Worm (Caenorhabditis elegans) whole organism, late embryonic: ENCODE results near the gene F20A1.6.

Source experiments
- C38D4.7 ChIP-seq: fragments of 200-800 bp; sonication (Bioruptor generic); optimal IDR thresholded peaks from 2 replicates; lab custom pipeline; 2018; ENCODE audit warnings: mild to moderate bottlenecking, missing genetic modification characterization, moderate library complexity, missing compliant biosample characterization
- che-1 ChIP-seq: sonication (generic microtip); optimal IDR thresholded peaks from 2 replicates; lab custom pipeline; 2016; ENCODE audit warnings: mild to moderate bottlenecking, missing genetic modification characterization, missing compliant biosample characterization
- elt-4 ChIP-seq: sonication (generic microtip); optimal IDR thresholded peaks from 2 replicates; lab custom pipeline; 2016; ENCODE audit warnings: missing genetic modification characterization, missing compliant biosample characterization
- fkh-10 ChIP-seq: fragments of 150-350 bp; optimal IDR thresholded peaks from 2 replicates; lab custom pipeline; 2014; ENCODE audit warnings: missing biosample characterization, missing genetic modification reagents, missing genetic modification characterization
- gmeb-2 ChIP-seq: sonication (generic microtip); optimal IDR thresholded peaks from 2 replicates; lab custom pipeline; 2016; ENCODE audit warnings: missing genetic modification characterization, inconsistent platforms, missing compliant biosample characterization
- lin-11 ChIP-seq: fragments of 200-800 bp; sonication (Bioruptor generic); optimal IDR thresholded peaks from 2 replicates; lab custom pipeline; 2018; ENCODE audit warnings: mild to moderate bottlenecking, missing genetic modification characterization, missing compliant biosample characterization
- sox-4 ChIP-seq: sonication (generic microtip); optimal IDR thresholded peaks from 2 replicates; lab custom pipeline; 2017; ENCODE audit warnings: mild to moderate bottlenecking, missing genetic modification characterization, inconsistent platforms, missing compliant biosample characterization

DNA sequence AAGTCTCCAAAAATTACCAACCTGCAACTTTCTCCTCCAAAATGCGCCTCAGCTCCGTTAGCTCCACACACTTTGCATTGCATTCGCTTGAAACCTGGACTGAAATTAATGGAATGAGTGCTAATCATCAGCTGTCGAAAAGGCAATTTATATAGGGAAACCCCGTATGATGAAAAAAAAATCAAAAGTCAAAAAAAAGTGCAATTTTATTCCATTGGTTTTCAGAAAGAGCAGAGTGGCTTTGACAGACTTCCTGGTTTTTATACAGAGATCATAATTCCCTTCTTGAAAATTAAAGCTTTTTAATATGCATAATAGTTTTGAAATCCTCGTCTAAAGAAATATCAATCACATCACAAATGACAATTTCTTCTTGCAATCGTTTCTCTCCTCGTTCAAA, 39.3 kb downstream of the F20A1.6 start, which contains the start of gene nhr-139:
- TF ChIP-seq elt-4 (tag; lab: Kevin White, UChicago) (no peak), sox-4 (tag; lab: Kevin White, UChicago) (no peak), che-1 (tag; lab: Kevin White, UChicago) (no peak), gmeb-2 (tag; lab: Kevin White, UChicago) (no peak), C38D4.7 (GFP tag; lab: Kevin White, UChicago) (no peak), lin-11 (tag; lab: Kevin White, UChicago) (no peak), fkh-10 (GFP tag; lab: Kevin White, UChicago) (no peak)
